Worm (Caenorhabditis elegans) whole organism, late embryonic: Measurements from ENCODE around the gene M176.9.
A peak's percentile ranks its signal among the peaks of the same experiment; 100 is the strongest.

ENCODE experiments used
- K02D7.2 ChIP-seq: sonication (generic microtip); optimal IDR thresholded peaks from 2 replicates; lab custom pipeline; 2017; ENCODE audit warnings: mild to moderate bottlenecking, missing genetic modification characterization, missing compliant biosample characterization
- ama-1 ChIP-seq: fragments of 150-350 bp; optimal IDR thresholded peaks from 2 replicates; lab custom pipeline; 2014
- ceh-19 ChIP-seq: fragments of 200-800 bp; sonication (Bioruptor generic); optimal IDR thresholded peaks from 2 replicates; lab custom pipeline; 2018; ENCODE audit warnings: mild to moderate bottlenecking, missing genetic modification characterization, missing compliant biosample characterization
- ceh-2 ChIP-seq: sonication (generic microtip); optimal IDR thresholded peaks from 2 replicates; lab custom pipeline; 2016; ENCODE audit warnings: missing genotype, missing genetic modification characterization, missing compliant biosample characterization
- ceh-45 ChIP-seq: fragments of 200-800 bp; sonication (Bioruptor generic); IDR thresholded peaks from 2 replicates; pipeline ENCODE4 v1.3.6; 2022; ENCODE audit warnings: missing genetic modification reagents, missing genetic modification characterization, missing compliant biosample characterization
- lin-11 ChIP-seq: fragments of 200-800 bp; sonication (Bioruptor generic); optimal IDR thresholded peaks from 2 replicates; lab custom pipeline; 2018; ENCODE audit warnings: mild to moderate bottlenecking, missing genetic modification characterization, missing compliant biosample characterization
- nhr-232 ChIP-seq: sonication (generic microtip); optimal IDR thresholded peaks from 2 replicates; lab custom pipeline; 2016; ENCODE audit warnings: missing genetic modification characterization, missing compliant biosample characterization
- pat-9 ChIP-seq: fragments of 200-800 bp; sonication (Bioruptor generic); optimal IDR thresholded peaks from 2 replicates; lab custom pipeline; 2018; ENCODE audit warnings: mild to moderate bottlenecking, missing genetic modification characterization, moderate library complexity, missing compliant biosample characterization
- rnt-1 ChIP-seq: sonication (generic microtip); optimal IDR thresholded peaks from 2 replicates; lab custom pipeline; 2016; ENCODE audit warnings: missing genetic modification characterization, missing compliant biosample characterization
- unc-55 ChIP-seq: sonication (generic microtip); optimal IDR thresholded peaks from 2 replicates; lab custom pipeline; 2017; ENCODE audit warnings: missing biosample characterization, missing genetic modification reagents, missing genetic modification characterization

ce11 chrII:9416381-9417276 lies 5.2 kb upstream of the M176.9 start, which contains the start of the genes gss-1 and chch-3:
- TF ChIP-seq K02D7.2, result no peak
- no peak for TF ChIP-seq lin-11
- no peak for TF ChIP-seq ceh-45
- TF ChIP-seq pat-9, result no peak
- TF ChIP-seq nhr-232 (tag; lab: Kevin White, UChicago), result no peak
- no peak for TF ChIP-seq ama-1 (lab: Kevin White, UChicago)
- TF ChIP-seq ceh-19, result no peak
- TF ChIP-seq rnt-1 (tag; lab: Kevin White, UChicago), result no peak
- no peak for TF ChIP-seq unc-55 (GFP tag; lab: Kevin White, UChicago)
- TF ChIP-seq ceh-2 (tag; lab: Kevin White, UChicago), result peak; percentile 16
